Worm (Caenorhabditis elegans) whole organism, midembryonic: ENCODE data around the gene zig-3.

Experiments
- T22C8.4 ChIP-seq: fragments of 200-800 bp; sonication (Bioruptor generic); IDR thresholded peaks from 2 replicates; pipeline ENCODE4 v1.3.6; 2022; ENCODE audit warnings: missing genetic modification characterization, missing compliant biosample characterization
- cog-1 ChIP-seq: sonication (generic microtip); optimal IDR thresholded peaks from 2 replicates; lab custom pipeline; 2016; ENCODE audit warnings: missing genetic modification characterization, missing compliant biosample characterization
- flt-1 ChIP-seq: fragments of 200-800 bp; sonication (Bioruptor generic); IDR thresholded peaks from 2 replicates; pipeline ENCODE4 v1.3.6; 2022; ENCODE audit warnings: missing genetic modification characterization, missing compliant biosample characterization
- klf-2 ChIP-seq: fragments of 200-800 bp; sonication (Bioruptor generic); conservative IDR thresholded peaks from 2 replicates; pipeline ENCODE4 v1.3.6; 2022; ENCODE audit warnings: missing genetic modification reagents, missing genetic modification characterization, missing compliant biosample characterization
- med-1 ChIP-seq: sonication (generic microtip); optimal IDR thresholded peaks from 2 replicates; lab custom pipeline; 2017; ENCODE audit warnings: missing genetic modification characterization, mild to moderate bottlenecking, missing compliant biosample characterization, antibody characterized with exemption, missing genetic modification reagents; ENCODE audit not compliant: insufficient read depth
- ref-1 ChIP-seq: fragments of 200-800 bp; sonication (Bioruptor generic); conservative IDR thresholded peaks from 2 replicates; pipeline ENCODE4 v1.3.6; 2022; ENCODE audit warnings: missing genetic modification reagents, missing genetic modification characterization, missing compliant biosample characterization
- tab-1 ChIP-seq: fragments of 200-800 bp; sonication (Bioruptor generic); IDR thresholded peaks from 2 replicates; pipeline ENCODE4 v1.3.6; 2022; ENCODE audit warnings: missing genetic modification characterization, missing compliant biosample characterization
- ztf-23 ChIP-seq: fragments of 200-800 bp; sonication (Bioruptor generic); IDR thresholded peaks from 2 replicates; pipeline ENCODE4 v1.3.6; 2022; ENCODE audit warnings: missing genetic modification reagents, missing genetic modification characterization, missing compliant biosample characterization
- ztf-29 ChIP-seq: fragments of 200-800 bp; sonication (Bioruptor generic); IDR thresholded peaks from 2 replicates; pipeline ENCODE4 v1.3.6; 2022; ENCODE audit warnings: missing genetic modification reagents, missing genetic modification characterization, missing compliant biosample characterization

- TF ChIP-seq flt-1 (GFP tag; lab: Robert Waterston, UW) (no peak), tab-1 (no peak), cog-1 (tag; lab: Kevin White, UChicago) (no peak), med-1 (GFP tag; lab: Kevin White, UChicago) (no peak), ztf-29 (no peak), ztf-23 (GFP tag; lab: Robert Waterston, UW) (no peak), klf-2 (GFP tag; lab: Robert Waterston, UW) (no peak), ref-1 (no peak), T22C8.4 (GFP tag; lab: Robert Waterston, UW) (no peak)
Observed at ce11 chrX:7886200-7886599, 44.4 kb upstream of the zig-3 start.
